Worm (Caenorhabditis elegans): ENCODE measurements around the gene nmur-2.
A peak's percentile ranks its signal among the peaks of the same experiment; 100 is the strongest.

Gene nmur-2

ce11 chrII:104234-104633 is 20.6 kb downstream of the nmur-2 start, which contains the start of gene col-68:
TSS of gene col-68 (plus strand) at chrII:104534.
- no peak for TF ChIP-seq zfp-2 (tag; optimal IDR thresholded peaks at IDR 0.05)
- TF ChIP-seq F49E8.2 (tag; optimal IDR thresholded peaks at IDR 0.05; ENCODE audit: borderline replicate concordance), result no peak
- no peak for TF ChIP-seq nhr-76 (tag; optimal IDR thresholded peaks at IDR 0.05)
- TF ChIP-seq lir-3 (tag; optimal IDR thresholded peaks at IDR 0.05), result no peak
- TF ChIP-seq D1046.2 (GFP tag; IDR thresholded peaks at IDR 0.05), result no peak
- no peak for TF ChIP-seq hlh-30 (tag; optimal IDR thresholded peaks at IDR 0.05; ENCODE audit: insufficient read depth)
- TF ChIP-seq ceh-20 (GFP tag; IDR thresholded peaks at IDR 0.05), result no peak
- no peak for TF ChIP-seq mdt-29 (GFP tag; IDR thresholded peaks at IDR 0.05)

- no peak for TF ChIP-seq fkh-10 (GFP tag; optimal IDR thresholded peaks at IDR 0.05)
- TF ChIP-seq gei-8 (GFP tag; optimal IDR thresholded peaks at IDR 0.05), result no peak
- TF ChIP-seq daf-16 (GFP tag; optimal IDR thresholded peaks at IDR 0.05), result no peak
- no peak for TF ChIP-seq daf-16 (tag; optimal IDR thresholded peaks at IDR 0.05)
- TF ChIP-seq snpc-4 (tag; optimal IDR thresholded peaks at IDR 0.05), result no peak
- no peak for TF ChIP-seq arid-1 (GFP tag; conservative IDR thresholded peaks at IDR 0.05)
- no peak for TF ChIP-seq unc-62 (GFP tag; optimal IDR thresholded peaks at IDR 0.05 in 1 of 2)
- no peak for TF ChIP-seq unc-62 (tag; optimal IDR thresholded peaks at IDR 0.05)
- TF ChIP-seq nhr-10 (tag; optimal IDR thresholded peaks at IDR 0.05), result no peak
- no peak for TF ChIP-seq ceh-32 (tag; optimal IDR thresholded peaks at IDR 0.05; ENCODE audit: poor library complexity)
- TF ChIP-seq dpl-1 (GFP tag; optimal IDR thresholded peaks at IDR 0.05), result no peak
- TF ChIP-seq nhr-237 (tag; optimal IDR thresholded peaks at IDR 0.05), result no peak
- no peak for TF ChIP-seq pqm-1 (tag; optimal IDR thresholded peaks at IDR 0.05)
- no peak for TF ChIP-seq F26F4.8 (GFP tag; conservative IDR thresholded peaks at IDR 0.05)
- TF ChIP-seq lin-29 (GFP tag; IDR thresholded peaks at IDR 0.05), result no peak
- TF ChIP-seq F10B5.3 (tag; optimal IDR thresholded peaks at IDR 0.05), result no peak
- no peak for TF ChIP-seq zfp-2 (tag; optimal IDR thresholded peaks at IDR 0.05)
- TF ChIP-seq Y5F2A.4 (GFP tag; optimal IDR thresholded peaks at IDR 0.05), result no peak
- no peak for TF ChIP-seq unc-39 (tag; optimal IDR thresholded peaks at IDR 0.05)
- TF ChIP-seq nhr-111 (GFP tag; optimal IDR thresholded peaks at IDR 0.05), result no peak
- no peak for TF ChIP-seq ztf-11 (tag; optimal IDR thresholded peaks at IDR 0.05)
- TF ChIP-seq tra-1 (GFP tag; IDR thresholded peaks at IDR 0.05), result no peak
- TF ChIP-seq mxl-2 (GFP tag; conservative IDR thresholded peaks at IDR 0.05), result no peak
- TF ChIP-seq dmd-6 (GFP tag; IDR thresholded peaks at IDR 0.05), result no peak
- no peak for TF ChIP-seq mep-1 (tag; optimal IDR thresholded peaks at IDR 0.05)
- no peak for TF ChIP-seq nhr-11 (tag; optimal IDR thresholded peaks at IDR 0.05)
- TF ChIP-seq D1046.2 (GFP tag; IDR thresholded peaks at IDR 0.05), result 0 out of 2 replicates have a peak, but pooled peaks have one; percentile 32
- no peak for TF ChIP-seq Y75B8A.6 (GFP tag; IDR thresholded peaks at IDR 0.05)
- TF ChIP-seq T20F7.1 (GFP tag; optimal IDR thresholded peaks at IDR 0.05), result no peak
- no peak for TF ChIP-seq nhr-28 (tag; optimal IDR thresholded peaks at IDR 0.05)
- TF ChIP-seq madf-5 (GFP tag; IDR thresholded peaks at IDR 0.05), result no peak
- TF ChIP-seq set-16 (GFP tag; IDR thresholded peaks at IDR 0.05), result peak; percentile 50; the same call in 1 of the 2 replicates
- 0 out of 2 replicates have a peak, but pooled peaks have one; percentile 49 for TF ChIP-seq ceh-44 (GFP tag; IDR thresholded peaks at IDR 0.05)
- no peak for TF ChIP-seq spr-3 (GFP tag; optimal IDR thresholded peaks at IDR 0.05)
- TF ChIP-seq egl-27 (tag; optimal IDR thresholded peaks at IDR 0.05), result no peak
- no peak for TF ChIP-seq nhr-6 (tag; optimal IDR thresholded peaks at IDR 0.05)
- no peak for TF ChIP-seq vab-7 (GFP tag; IDR thresholded peaks at IDR 0.05)
- TF ChIP-seq madf-9 (GFP tag; conservative IDR thresholded peaks at IDR 0.05), result no peak
- no peak for TF ChIP-seq F37D6.2 (tag; optimal IDR thresholded peaks at IDR 0.05)
- no peak for TF ChIP-seq mxl-3 (GFP tag; optimal IDR thresholded peaks at IDR 0.05)
- no peak for TF ChIP-seq zip-2 (tag; optimal IDR thresholded peaks at IDR 0.05)
- no peak for TF ChIP-seq lin-13 (GFP tag; optimal IDR thresholded peaks at IDR 0.05)
- no peak for TF ChIP-seq fos-1 (tag; optimal IDR thresholded peaks at IDR 0.05)
- TF ChIP-seq nhr-25 (tag; optimal IDR thresholded peaks at IDR 0.05; ENCODE audit: borderline replicate concordance, insufficient read depth), result no peak
- 0 out of 2 replicates have a peak, but pooled peaks have one; percentile 16 for TF ChIP-seq egl-43 (GFP tag; IDR thresholded peaks at IDR 0.05)
Observed at ce11 chrII:101176-101575, 23.6 kb downstream of the nmur-2 start.

Measured in whole organism, L4 larva.